Worm (Caenorhabditis elegans) whole organism, mixed stage, embryonic: ENCODE data around the gene C24H11.1.

Source experiments
- M03D4.4 ChIP-seq: sonication (generic microtip); optimal IDR thresholded peaks from 2 replicates; lab custom pipeline; 2017; ENCODE audit warnings: mild to moderate bottlenecking, missing genetic modification characterization, missing compliant biosample characterization
- bed-3 ChIP-seq: fragments of 200-800 bp; sonication (Bioruptor generic); optimal IDR thresholded peaks from 3 replicates; lab custom pipeline; 2018; ENCODE audit warnings: mild to moderate bottlenecking, missing genetic modification characterization, moderate library complexity, missing compliant biosample characterization
- blmp-1 ChIP-seq: fragments of 150-350 bp; optimal IDR thresholded peaks from 2 replicates; lab custom pipeline; 2014; ENCODE audit warnings: missing biosample characterization, missing genetic modification characterization
- ceh-43 ChIP-seq: fragments of 200-800 bp; sonication (Bioruptor generic); optimal IDR thresholded peaks from 2 replicates; lab custom pipeline; 2018; ENCODE audit warnings: mild to moderate bottlenecking, missing genetic modification characterization, moderate library complexity, missing compliant biosample characterization
- cnd-1 ChIP-seq: fragments of 200-800 bp; sonication (Bioruptor generic); optimal IDR thresholded peaks from 2 replicates; lab custom pipeline; 2018; ENCODE audit warnings: mild to moderate bottlenecking, missing genetic modification characterization, missing compliant biosample characterization
- drap-1 ChIP-seq: fragments of 200-800 bp; sonication (Bioruptor generic); optimal IDR thresholded peaks from 3 replicates; lab custom pipeline; 2018; ENCODE audit warnings: mild to moderate bottlenecking, missing genetic modification characterization, missing compliant biosample characterization
- elt-1 ChIP-seq: sonication (generic microtip); optimal IDR thresholded peaks from 2 replicates; lab custom pipeline; 2017; ENCODE audit warnings: missing genetic modification characterization, mild to moderate bottlenecking, missing compliant biosample characterization, antibody characterized with exemption, moderate library complexity, borderline replicate concordance; ENCODE audit not compliant: insufficient read depth
- elt-3 ChIP-seq: fragments of 150-350 bp; optimal IDR thresholded peaks from 2 replicates; lab custom pipeline; 2014; ENCODE audit warnings: missing biosample characterization, missing genetic modification characterization
- flh-1 ChIP-seq: fragments of 200-800 bp; sonication (Bioruptor generic); optimal IDR thresholded peaks from 2 replicates; lab custom pipeline; 2018; ENCODE audit warnings: mild to moderate bottlenecking, missing genetic modification characterization, moderate library complexity, missing compliant biosample characterization
- hlh-1 ChIP-seq: fragments of 150-350 bp; optimal IDR thresholded peaks from 2 replicates; lab custom pipeline; 2014; ENCODE audit warnings: missing biosample characterization, missing genetic modification reagents, missing genetic modification characterization
- lin-13 ChIP-seq: fragments of 150-350 bp; optimal IDR thresholded peaks from 2 replicates; lab custom pipeline; 2014; ENCODE audit warnings: missing biosample characterization, missing genetic modification characterization
- lin-32 ChIP-seq: fragments of 200-800 bp; sonication (Bioruptor generic); optimal IDR thresholded peaks from 2 replicates; lab custom pipeline; 2018; ENCODE audit warnings: mild to moderate bottlenecking, missing genetic modification characterization, missing compliant biosample characterization
- lsy-2 ChIP-seq: fragments of 150-350 bp; optimal IDR thresholded peaks from 2 replicates; lab custom pipeline; 2014; ENCODE audit warnings: missing biosample characterization, missing genetic modification characterization
- mab-5 ChIP-seq: fragments of 150-350 bp; optimal IDR thresholded peaks from 2 replicates; lab custom pipeline; 2014; ENCODE audit warnings: missing biosample characterization, missing genetic modification characterization
- mep-1 ChIP-seq: fragments of 150-350 bp; optimal IDR thresholded peaks from 2 replicates; lab custom pipeline; 2017; ENCODE audit warnings: missing biosample characterization, missing genetic modification reagents, missing genetic modification characterization, inconsistent platforms
- nhr-12 ChIP-seq: fragments of 150-350 bp; optimal IDR thresholded peaks from 2 replicates; lab custom pipeline; 2014; ENCODE audit warnings: missing biosample characterization, missing genetic modification characterization
- nhr-2 ChIP-seq: fragments of 150-350 bp; optimal IDR thresholded peaks from 2 replicates; lab custom pipeline; 2014; ENCODE audit warnings: missing biosample characterization, missing genetic modification characterization
- nhr-237 ChIP-seq: fragments of 150-350 bp; optimal IDR thresholded peaks from 2 replicates; lab custom pipeline; 2014; ENCODE audit warnings: missing biosample characterization, missing genetic modification characterization
- nhr-28 ChIP-seq: fragments of 150-350 bp; optimal IDR thresholded peaks from 2 replicates; lab custom pipeline; 2014; ENCODE audit warnings: missing biosample characterization, missing genetic modification characterization
- pha-4 ChIP-seq: fragments of 150-350 bp; optimal IDR thresholded peaks from 2 replicates; lab custom pipeline; 2018; ENCODE audit warnings: missing biosample characterization, missing genetic modification reagents, missing genetic modification characterization
- snpc-4 ChIP-seq: fragments of 150-350 bp; optimal IDR thresholded peaks from 2 replicates; lab custom pipeline; 2014; ENCODE audit warnings: missing biosample characterization, missing genetic modification characterization
- sptf-1 ChIP-seq: sonication (generic microtip); optimal IDR thresholded peaks from 2 replicates; lab custom pipeline; 2017; ENCODE audit warnings: mild to moderate bottlenecking, missing genetic modification characterization, moderate library complexity, missing compliant biosample characterization
- tbx-8 ChIP-seq: fragments of 200-800 bp; sonication (Bioruptor generic); optimal IDR thresholded peaks from 2 replicates; lab custom pipeline; 2018; ENCODE audit warnings: mild to moderate bottlenecking, missing genetic modification characterization, moderate library complexity, missing compliant biosample characterization
- unc-120 ChIP-seq: sonication (generic microtip); optimal IDR thresholded peaks from 2 replicates; lab custom pipeline; 2017; ENCODE audit warnings: missing genetic modification characterization, missing compliant biosample characterization; ENCODE audit not compliant: poor library complexity, severe bottlenecking
- unc-39 ChIP-seq: fragments of 150-350 bp; optimal IDR thresholded peaks from 2 replicates; lab custom pipeline; 2014; ENCODE audit warnings: missing biosample characterization, missing genetic modification characterization
- unc-62 ChIP-seq: fragments of 150-350 bp; optimal IDR thresholded peaks from 2 replicates; lab custom pipeline; 2014; ENCODE audit warnings: missing biosample characterization, missing genetic modification reagents, missing genetic modification characterization
- zip-8 ChIP-seq: fragments of 150-350 bp; optimal IDR thresholded peaks from 2 replicates; lab custom pipeline; 2014; ENCODE audit warnings: missing biosample characterization, missing genetic modification characterization
- ztf-11 ChIP-seq: fragments of 150-350 bp; optimal IDR thresholded peaks from 2 replicates; lab custom pipeline; 2014; ENCODE audit warnings: missing biosample characterization, missing genetic modification characterization

Gene C24H11.1

DNA sequence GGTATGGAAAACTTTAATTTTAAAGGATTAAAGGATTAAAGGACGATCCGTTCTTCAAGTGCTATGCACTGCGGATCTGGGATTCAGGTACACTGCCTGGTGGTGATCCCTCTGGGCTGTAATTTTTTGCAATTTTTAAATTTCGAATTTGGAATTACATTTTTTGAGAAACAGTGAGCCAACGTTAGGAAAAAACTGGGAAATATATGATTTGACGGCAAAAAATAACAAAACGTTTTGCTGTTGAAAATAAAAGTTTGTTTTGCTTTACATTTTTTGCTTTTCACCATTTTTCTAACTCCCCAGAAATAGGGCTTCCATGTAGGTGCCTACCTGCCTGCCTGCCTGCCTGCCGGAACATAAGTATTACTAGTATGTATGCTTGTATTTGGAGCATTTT is 19.9 kb downstream of the C24H11.1 start, which contains the start of gene C18D11.10:
Gene C18D11.10 (plus strand): TSS at position 301 of the 400 bp plus-strand sequence.
- TF ChIP-seq lin-13 (tag; lab: Kevin White, UChicago) (no peak), unc-39 (tag; lab: Kevin White, UChicago) (no peak), zip-8 (tag; lab: Kevin White, UChicago) (no peak), flh-1 (GFP tag; lab: Kevin White, UChicago) (no peak), pha-4 (tag; lab: Kevin White, UChicago) (no peak), lin-32 (GFP tag; lab: Kevin White, UChicago) (no peak), nhr-12 (no peak), elt-3 (tag; lab: Kevin White, UChicago) (no peak), bed-3 (GFP tag; lab: Kevin White, UChicago) (no peak), mab-5 (tag; lab: Kevin White, UChicago) (no peak), unc-62 (GFP tag; lab: Kevin White, UChicago) (no peak), snpc-4 (tag; lab: Kevin White, UChicago) (no peak), hlh-1 (tag; lab: Kevin White, UChicago) (no peak)

DNA sequence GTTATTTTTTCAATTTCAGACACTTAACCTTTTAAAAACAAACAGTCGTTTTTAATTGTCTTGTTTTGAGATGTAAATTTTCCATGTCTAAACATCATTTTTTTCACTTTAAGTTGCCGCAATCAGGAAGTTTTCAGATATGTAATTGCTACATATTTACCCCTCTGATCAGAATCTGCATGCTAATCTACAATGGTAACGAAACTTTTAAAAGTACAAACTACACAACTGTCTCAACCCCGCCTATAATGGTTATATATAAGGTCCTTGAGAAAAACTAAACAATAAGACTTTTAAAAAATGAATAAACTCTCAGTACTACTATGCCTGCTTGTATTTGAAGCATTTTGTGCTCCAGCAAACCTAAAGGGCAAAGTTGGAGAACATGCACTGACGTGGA is 21.3 kb downstream of the C24H11.1 start, which contains the start of gene C18D11.9:
Gene C18D11.9 (plus strand): TSS at position 301 of the 400 bp plus-strand sequence.
- TF ChIP-seq nhr-237 (tag; lab: Kevin White, UChicago), result no peak
- TF ChIP-seq unc-120 (tag; lab: Kevin White, UChicago), result no peak
- no peak for TF ChIP-seq zip-8 (tag; lab: Kevin White, UChicago)
- no peak for TF ChIP-seq mep-1
- no peak for TF ChIP-seq lin-13 (tag; lab: Kevin White, UChicago)
- no peak for TF ChIP-seq snpc-4 (tag; lab: Kevin White, UChicago)
- no peak for TF ChIP-seq nhr-12
- TF ChIP-seq elt-1 (tag; lab: Kevin White, UChicago), result no peak
- TF ChIP-seq sptf-1 (tag; lab: Kevin White, UChicago), result no peak
- TF ChIP-seq lin-32 (GFP tag; lab: Kevin White, UChicago), result no peak
- TF ChIP-seq cnd-1 (tag; lab: Kevin White, UChicago), result no peak
- TF ChIP-seq lsy-2 (tag; lab: Kevin White, UChicago), result no peak
- no peak for TF ChIP-seq nhr-28 (tag; lab: Kevin White, UChicago)
- no peak for TF ChIP-seq hlh-1 (tag; lab: Kevin White, UChicago)
- no peak for TF ChIP-seq ztf-11 (tag; lab: Kevin White, UChicago)
- no peak for TF ChIP-seq unc-62 (GFP tag; lab: Kevin White, UChicago)
- TF ChIP-seq M03D4.4 (tag; lab: Kevin White, UChicago), result no peak
- TF ChIP-seq ceh-43, result no peak
- no peak for TF ChIP-seq nhr-2 (tag; lab: Kevin White, UChicago)
- TF ChIP-seq drap-1, result no peak

DNA sequence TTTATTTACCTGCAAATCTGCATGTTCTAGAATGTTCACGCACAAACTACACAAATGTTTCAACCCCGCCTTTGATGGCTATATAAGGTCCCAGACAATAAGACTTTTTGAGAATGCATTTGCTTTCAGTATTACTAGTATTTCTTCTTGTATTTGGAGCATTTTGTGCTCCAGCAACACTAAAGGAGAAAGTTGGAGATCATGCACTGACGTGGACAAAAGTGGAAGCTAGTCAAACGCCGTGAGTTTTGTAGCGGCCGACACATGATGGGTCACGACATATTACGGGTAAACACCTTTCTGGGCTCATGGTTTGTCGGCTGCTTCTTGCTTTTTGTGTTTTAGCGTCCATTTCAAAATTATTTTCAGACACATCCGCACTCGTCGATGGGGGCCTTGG is 23.0 kb downstream of the C24H11.1 start, which contains the start of gene C18D11.6:
Gene C18D11.6 (plus strand): TSS at position 110 of the 400 bp plus-strand sequence.
- no peak for TF ChIP-seq elt-3 (tag; lab: Kevin White, UChicago)

DNA sequence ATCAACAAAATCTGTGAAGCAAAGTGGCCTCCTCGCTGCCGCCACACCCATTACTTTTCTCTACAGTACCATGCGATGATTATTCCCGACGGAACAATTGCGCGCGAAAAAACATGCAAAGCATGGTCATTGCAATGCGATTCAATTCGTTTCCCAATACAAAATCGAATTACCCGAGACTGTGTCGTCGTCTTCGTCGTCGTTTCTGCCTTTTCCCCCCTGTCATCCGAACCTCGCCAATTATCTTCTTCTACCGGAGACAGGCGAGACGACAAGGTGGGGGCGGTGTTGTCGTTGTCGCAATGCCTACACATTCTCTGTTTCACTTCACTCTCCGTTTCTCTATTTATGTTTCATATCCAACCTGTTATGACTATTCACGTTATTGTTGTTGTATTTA is 24.4 kb downstream of the C24H11.1 start:
- peak; percentile 10 for TF ChIP-seq blmp-1 (tag; lab: Kevin White, UChicago)
- no peak for TF ChIP-seq tbx-8 (GFP tag; lab: Kevin White, UChicago)
- TF ChIP-seq unc-39 (tag; lab: Kevin White, UChicago), result no peak

DNA sequence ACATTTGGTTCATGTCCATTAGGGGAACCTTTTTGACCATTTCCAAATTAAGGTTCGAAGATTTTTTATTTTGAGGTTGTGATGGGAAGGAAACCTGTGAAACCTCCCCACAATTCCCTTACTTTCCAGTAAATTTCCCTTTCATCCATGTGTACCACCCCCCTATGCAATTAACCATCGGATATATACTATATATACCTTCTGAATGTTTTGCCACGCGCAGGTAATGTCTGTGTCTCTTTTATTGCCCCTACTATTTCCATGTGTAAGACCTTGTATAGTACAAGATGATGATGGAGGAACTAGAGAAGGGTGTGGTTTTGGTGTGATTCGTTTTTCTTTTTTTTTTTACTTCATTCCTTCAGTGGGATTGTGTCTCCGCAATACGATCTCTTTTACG is 27.2 kb downstream of the C24H11.1 start:
- peak; percentile 58 for TF ChIP-seq blmp-1 (tag; lab: Kevin White, UChicago)
- no peak for TF ChIP-seq ztf-11 (tag; lab: Kevin White, UChicago)

DNA sequence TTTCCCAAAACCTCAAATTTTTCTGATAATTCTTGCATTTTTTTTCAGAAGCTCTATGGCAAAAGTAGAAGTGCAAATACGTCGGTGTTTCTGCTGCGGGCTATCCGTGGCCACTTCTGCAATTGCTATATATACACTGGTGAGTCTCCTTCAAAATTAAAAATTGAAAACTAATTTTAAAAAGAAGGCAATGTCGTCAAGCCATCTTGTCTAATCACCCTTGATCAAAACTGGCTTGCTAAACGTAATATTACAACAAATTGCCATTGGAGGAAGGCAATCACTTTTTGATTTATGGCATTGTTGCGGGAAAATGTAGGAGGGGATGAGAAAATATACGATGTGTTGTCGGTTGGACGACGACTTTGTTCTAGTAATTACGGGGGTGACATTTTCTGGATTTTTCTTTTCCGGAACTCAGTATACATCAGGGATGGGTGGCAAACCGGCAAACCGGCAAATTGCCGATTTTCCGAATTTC is 29.1 kb downstream of the C24H11.1 start, which contains the start of gene C18D11.1:
Gene C18D11.1 (plus strand): TSS at position 51 of the 481 bp plus-strand sequence.
- TF ChIP-seq unc-120 (tag; lab: Kevin White, UChicago) (no peak), flh-1 (GFP tag; lab: Kevin White, UChicago) (no peak), unc-62 (GFP tag; lab: Kevin White, UChicago) (peak; percentile 60), nhr-2 (tag; lab: Kevin White, UChicago) (no peak)
